Fruit fly (Drosophila melanogaster): ENCODE data around the gene rdx.

Gene rdx

DNA sequence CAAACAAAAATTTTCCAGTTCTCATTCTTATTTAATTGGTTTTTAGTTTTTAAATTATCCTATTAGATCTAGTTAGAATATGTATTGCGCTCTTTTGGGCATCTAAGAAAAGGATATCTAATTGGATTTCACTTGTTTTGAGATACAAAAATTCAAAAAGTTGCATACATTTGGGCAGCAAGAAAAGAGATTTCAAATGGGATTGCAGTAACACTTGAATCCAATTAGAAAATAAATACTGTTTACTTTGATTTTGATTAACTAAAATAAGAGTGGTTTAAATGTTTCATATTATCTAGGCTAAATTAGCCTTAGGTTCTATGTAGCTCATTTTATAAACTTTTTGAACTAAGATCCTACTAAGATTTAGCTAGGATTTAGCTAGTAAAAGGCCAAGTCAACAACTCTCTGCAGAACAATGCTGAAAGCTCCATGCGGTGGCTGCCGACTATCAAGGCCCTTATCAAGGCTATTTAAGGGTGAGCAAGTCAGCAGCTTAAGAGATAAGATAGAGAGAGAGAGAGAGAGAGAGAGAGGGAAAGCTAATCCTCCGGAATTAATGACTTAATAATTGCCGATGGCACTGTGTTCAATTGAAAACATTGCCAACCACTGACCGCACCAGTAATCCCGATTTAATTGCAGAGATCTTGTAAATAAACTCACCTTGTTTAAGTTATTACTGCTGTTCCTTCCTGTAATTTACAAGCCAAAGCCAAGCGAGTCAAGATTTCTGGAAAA is 5.5 kb downstream of the rdx start (continued):
- TF ChIP-seq trh (GFP tag; optimal IDR thresholded peaks at IDR 0.05) (no peak), eve (GFP tag; optimal IDR thresholded peaks at IDR 0.05) (no peak), onecut (GFP tag; IDR thresholded peaks at IDR 0.05) (no peak), CG7556 (GFP tag; optimal IDR thresholded peaks at IDR 0.05) (peak; percentile 20), gcm (GFP tag; optimal IDR thresholded peaks at IDR 0.05) (no peak), dmrt99B (tag; optimal IDR thresholded peaks at IDR 0.05) (no peak), sens (GFP tag) (peak; percentile 34), CG15073 (GFP tag; optimal IDR thresholded peaks at IDR 0.05) (no peak), ATbp (GFP tag; optimal IDR thresholded peaks at IDR 0.05) (no peak), Elba2 (GFP tag; optimal IDR thresholded peaks at IDR 0.05) (no peak), CG5180 (GFP tag; optimal IDR thresholded peaks at IDR 0.05) (no peak), insv (GFP tag; optimal IDR thresholded peaks at IDR 0.05) (peak; percentile 99 to 100), sd (tag; optimal IDR thresholded peaks at IDR 0.05) (peak; percentile 6), Trl (optimal IDR thresholded peaks at IDR 0.05) (peak; percentile 45 to 75), Trl (GFP tag; optimal IDR thresholded peaks at IDR 0.05) (no peak), jigr1 (GFP tag; IDR thresholded peaks at IDR 0.05) (no peak), Fer2 (tag; optimal IDR thresholded peaks at IDR 0.05) (no peak), cas (GFP tag; IDR thresholded peaks at IDR 0.05) (no peak), CG7987 (GFP tag; optimal IDR thresholded peaks at IDR 0.05) (no peak), emc (GFP tag; optimal IDR thresholded peaks at IDR 0.05) (no peak), CG4617 (GFP tag; optimal IDR thresholded peaks at IDR 0.05; ENCODE audit: borderline replicate concordance) (no peak), CG15269 (tag; optimal IDR thresholded peaks at IDR 0.05) (peak; percentile 0), CG2712 (tag; optimal IDR thresholded peaks at IDR 0.05) (peak; percentile 18), Dip2 (GFP tag; IDR thresholded peaks at IDR 0.05) (no peak), bcd (GFP tag; optimal IDR thresholded peaks at IDR 0.05) (no peak), gsb (GFP tag; IDR thresholded peaks at IDR 0.05) (no peak), vnd (GFP tag; IDR thresholded peaks at IDR 0.05; ENCODE audit: partially characterized antibody) (no peak), HLH4C (GFP tag; IDR thresholded peaks at IDR 0.05; ENCODE audit: partially characterized antibody) (no peak), CrebB (tag; optimal IDR thresholded peaks at IDR 0.05) (no peak), stc (GFP tag; IDR thresholded peaks at IDR 0.05) (0 out of 2 replicates have a peak, but pooled peaks have one; percentile 16), Nf-YA (GFP tag; IDR thresholded peaks at IDR 0.05) (no peak), CG7839 (tag; optimal IDR thresholded peaks at IDR 0.05) (no peak), exex (tag; optimal IDR thresholded peaks at IDR 0.05) (peak; percentile 70), sug (tag; optimal IDR thresholded peaks at IDR 0.05) (no peak), Stat92E (GFP tag; optimal IDR thresholded peaks at IDR 0.05) (peak in 1 of 3 experiments; percentile 65), MTF-1 (GFP tag; optimal IDR thresholded peaks at IDR 0.05; ENCODE audit: borderline replicate concordance) (no peak), CG11504 (tag; optimal IDR thresholded peaks at IDR 0.05) (peak; percentile 18), row (GFP tag; IDR thresholded peaks at IDR 0.05) (peak; percentile 69), her (GFP tag; optimal IDR thresholded peaks at IDR 0.05) (no peak), dm (GFP tag; optimal IDR thresholded peaks at IDR 0.05) (no peak), Mes4 (GFP tag; optimal IDR thresholded peaks at IDR 0.05) (no peak), rib (GFP tag; IDR thresholded peaks at IDR 0.05) (no peak), da (GFP tag; optimal IDR thresholded peaks at IDR 0.05) (no peak), Ets65A (GFP tag) (no peak)

Data from whole organism, embryonic.